Worm (Caenorhabditis elegans): ENCODE measurements around the gene rol-6.

- TF ChIP-seq peb-1 (tag; optimal IDR thresholded peaks at IDR 0.05) (no peak), ama-1 (optimal IDR thresholded peaks at IDR 0.05) (peak; percentile 92), elt-1 (tag; optimal IDR thresholded peaks at IDR 0.05) (no peak), ZK546.5 (tag; optimal IDR thresholded peaks at IDR 0.05) (no peak), snpc-4 (tag; optimal IDR thresholded peaks at IDR 0.05) (no peak), nhr-129 (tag; optimal IDR thresholded peaks at IDR 0.05) (peak; percentile 58), ztf-11 (tag; optimal IDR thresholded peaks at IDR 0.05) (no peak), mab-5 (tag; optimal IDR thresholded peaks at IDR 0.05) (no peak), aly-2 (tag; optimal IDR thresholded peaks at IDR 0.05) (no peak), lsy-2 (tag; optimal IDR thresholded peaks at IDR 0.05) (no peak), sma-3 (GFP tag; optimal IDR thresholded peaks at IDR 0.05) (no peak), egl-27 (tag; optimal IDR thresholded peaks at IDR 0.05) (no peak), nhr-237 (tag; optimal IDR thresholded peaks at IDR 0.05) (no peak), nhr-77 (tag; optimal IDR thresholded peaks at IDR 0.05) (no peak)
Measured at ce11 chrII:8743379-8744173, 10.7 kb downstream of the rol-6 start, which contains the start of gene mak-1.

Measured in whole organism, L2 larva.